Fruit fly (Drosophila melanogaster) whole organism, embryonic: Measurements from ENCODE around the gene Abl.

Experiments
- BEAF-32 ChIP-seq: fragments of 200-800 bp; sonication (Bioruptor generic); optimal IDR thresholded peaks from 3 replicates; lab custom pipeline; 2017; ENCODE audit warnings: missing biosample characterization, missing genetic modification characterization, mild to moderate bottlenecking, moderate library complexity, missing genetic modification reagents
- Blimp-1 ChIP-seq: fragments of 200-800 bp; sonication (Bioruptor generic); optimal IDR thresholded peaks from 3 replicates; lab custom pipeline; 2018; ENCODE audit warnings: missing biosample characterization, missing genetic modification characterization, mild to moderate bottlenecking, moderate library complexity, missing genetic modification reagents
- C15 ChIP-seq: fragments of 200-800 bp; sonication (Bioruptor generic); IDR thresholded peaks from 3 replicates; pipeline ENCODE4 v1.3.6; 2022; ENCODE audit warnings: missing biosample characterization, missing genetic modification characterization
- CG11398 ChIP-seq: fragments of 200-800 bp; sonication (Bioruptor generic); optimal IDR thresholded peaks from 2 replicates; lab custom pipeline; 2016; ENCODE audit warnings: missing biosample characterization, missing genetic modification characterization
- CG11696 ChIP-seq: fragments of 200-800 bp; sonication (Bioruptor generic); IDR thresholded peaks from 2 replicates; pipeline ENCODE4 v1.3.6; 2022; ENCODE audit warnings: missing biosample characterization, missing genetic modification characterization
- CG12236 ChIP-seq: fragments of 200-800 bp; sonication (Bioruptor generic); optimal IDR thresholded peaks from 2 replicates; lab custom pipeline; 2016; ENCODE audit warnings: missing biosample characterization, missing genetic modification characterization
- CG13424 ChIP-seq: fragments of 200-800 bp; sonication (Bioruptor generic); optimal IDR thresholded peaks from 2 replicates; lab custom pipeline; 2019; ENCODE audit warnings: missing biosample characterization, mild to moderate bottlenecking, missing genetic modification characterization, moderate library complexity
- CG14441 ChIP-seq: fragments of 200-800 bp; sonication (Bioruptor generic); IDR thresholded peaks from 2 replicates; pipeline ENCODE4 v1.3.6; 2022; ENCODE audit warnings: missing biosample characterization, missing genetic modification characterization
- CG14965 ChIP-seq: fragments of 200-800 bp; sonication (Bioruptor generic); optimal IDR thresholded peaks from 2 replicates; lab custom pipeline; 2016; ENCODE audit warnings: missing biosample characterization, missing genetic modification characterization, borderline replicate concordance
- CG15514 ChIP-seq: fragments of 200-800 bp; sonication (Bioruptor generic); optimal IDR thresholded peaks from 3 replicates; lab custom pipeline; 2017; ENCODE audit warnings: missing biosample characterization, missing genetic modification characterization, mild to moderate bottlenecking, moderate library complexity, missing genetic modification reagents
- CG1603 ChIP-seq: fragments of 200-800 bp; sonication (Bioruptor generic); optimal IDR thresholded peaks from 2 replicates; lab custom pipeline; 2019; ENCODE audit warnings: missing biosample characterization, mild to moderate bottlenecking, missing genetic modification characterization, moderate library complexity
- CG17361 ChIP-seq: fragments of 200-800 bp; sonication (Bioruptor generic); IDR thresholded peaks from 3 replicates; pipeline ENCODE4 v1.3.6; 2022; ENCODE audit warnings: missing biosample characterization, missing genetic modification characterization
- CG17385 ChIP-seq: fragments of 200-800 bp; sonication (Bioruptor generic); optimal IDR thresholded peaks from 3 replicates; lab custom pipeline; 2018; ENCODE audit warnings: missing biosample characterization, mild to moderate bottlenecking, missing genetic modification characterization
- CG1792 ChIP-seq: fragments of 200-800 bp; sonication (Bioruptor generic); optimal IDR thresholded peaks from 2 replicates; lab custom pipeline; 2016; ENCODE audit warnings: missing biosample characterization, missing genetic modification characterization
- CG18476 ChIP-seq: fragments of 200-800 bp; sonication (Bioruptor generic); optimal IDR thresholded peaks from 2 replicates; lab custom pipeline; 2016; ENCODE audit warnings: missing biosample characterization, mild to moderate bottlenecking, missing genetic modification characterization
- CG2120 ChIP-seq: fragments of 200-800 bp; sonication (Bioruptor generic); optimal IDR thresholded peaks from 3 replicates; lab custom pipeline; 2016; ENCODE audit warnings: missing biosample characterization, missing genetic modification characterization
- CG30431 ChIP-seq: fragments of 200-800 bp; sonication (Bioruptor generic); optimal IDR thresholded peaks from 2 replicates; lab custom pipeline; 2017; ENCODE audit warnings: missing biosample characterization, missing genetic modification characterization
- CG31388 ChIP-seq: fragments of 200-800 bp; sonication (Bioruptor generic); optimal IDR thresholded peaks from 2 replicates; lab custom pipeline; 2016; ENCODE audit warnings: missing biosample characterization, missing genetic modification characterization
- CG32767 ChIP-seq: fragments of 200-800 bp; sonication (Bioruptor generic); IDR thresholded peaks from 2 replicates; pipeline ENCODE4 v1.3.6; 2022; ENCODE audit warnings: missing biosample characterization, missing genetic modification characterization
- CG3281 ChIP-seq: fragments of 200-800 bp; sonication (Bioruptor generic); optimal IDR thresholded peaks from 3 replicates; lab custom pipeline; 2017; ENCODE audit warnings: missing biosample characterization, mild to moderate bottlenecking, missing genetic modification characterization
- CG4282 ChIP-seq: fragments of 200-800 bp; sonication (Bioruptor generic); optimal IDR thresholded peaks from 2 replicates; lab custom pipeline; 2016; ENCODE audit warnings: missing biosample characterization, missing genetic modification characterization
- CG7839 ChIP-seq: fragments of 200-800 bp; sonication (Bioruptor generic); optimal IDR thresholded peaks from 3 replicates; lab custom pipeline; 2018; ENCODE audit warnings: missing biosample characterization, mild to moderate bottlenecking, missing genetic modification characterization, moderate library complexity
- CG7928 ChIP-seq: fragments of 200-800 bp; sonication (Bioruptor generic); optimal IDR thresholded peaks from 2 replicates; lab custom pipeline; 2017; ENCODE audit warnings: missing biosample characterization, mild to moderate bottlenecking, missing genetic modification characterization
- CG7987 ChIP-seq: fragments of 200-800 bp; sonication (Bioruptor generic); optimal IDR thresholded peaks from 2 replicates; lab custom pipeline; 2018; ENCODE audit warnings: missing biosample characterization, mild to moderate bottlenecking, missing genetic modification characterization, moderate library complexity
- D19B ChIP-seq: fragments of 200-800 bp; sonication (Bioruptor generic); optimal IDR thresholded peaks from 2 replicates; lab custom pipeline; 2017; ENCODE audit warnings: missing biosample characterization, mild to moderate bottlenecking, missing genetic modification characterization
- Drgx ChIP-seq: fragments of 200-800 bp; sonication (Bioruptor generic); IDR thresholded peaks from 2 replicates; pipeline ENCODE4 v1.3.6; 2022; ENCODE audit warnings: missing biosample characterization, missing genetic modification characterization
- Max ChIP-seq: fragments of 200-800 bp; sonication (Bioruptor generic); optimal IDR thresholded peaks from 2 replicates; lab custom pipeline; 2016; ENCODE audit warnings: missing biosample characterization, mild to moderate bottlenecking, missing genetic modification characterization
- NK7.1 ChIP-seq: fragments of 200-800 bp; sonication (Bioruptor generic); optimal IDR thresholded peaks from 3 replicates; lab custom pipeline; 2016; ENCODE audit warnings: missing biosample characterization, missing genetic modification characterization
- PHDP ChIP-seq: fragments of 200-800 bp; sonication (Bioruptor generic); optimal IDR thresholded peaks from 3 replicates; lab custom pipeline; 2018; ENCODE audit warnings: missing biosample characterization, mild to moderate bottlenecking, missing genetic modification characterization, moderate library complexity
- Ptx1 ChIP-seq: fragments of 200-800 bp; sonication (Bioruptor generic); IDR thresholded peaks from 2 replicates; pipeline ENCODE4 v1.3.6; 2022; ENCODE audit warnings: missing biosample characterization, missing genetic modification characterization
- Spps ChIP-seq: fragments of 200-800 bp; sonication (Bioruptor generic); optimal IDR thresholded peaks from 2 replicates; lab custom pipeline; 2018; ENCODE audit warnings: missing biosample characterization, mild to moderate bottlenecking, missing genetic modification characterization
- Usf ChIP-seq: fragments of 200-800 bp; sonication (Bioruptor generic); optimal IDR thresholded peaks from 2 replicates; lab custom pipeline; 2017; ENCODE audit warnings: missing genotype, missing biosample characterization, missing genetic modification characterization
- amos ChIP-seq: fragments of 200-800 bp; sonication (Bioruptor generic); IDR thresholded peaks from 2 replicates; pipeline ENCODE4 v1.3.6; 2022; ENCODE audit warnings: missing biosample characterization, missing genetic modification characterization; ENCODE audit not compliant: partially characterized antibody
- ara ChIP-seq: fragments of 200-800 bp; sonication (Bioruptor generic); IDR thresholded peaks from 2 replicates; pipeline ENCODE4 v1.3.6; 2022; ENCODE audit warnings: missing biosample characterization, missing genetic modification characterization
- cas ChIP-seq: fragments of 200-800 bp; sonication (Bioruptor generic); IDR thresholded peaks from 2 replicates; pipeline ENCODE4 v1.3.6; 2022; ENCODE audit warnings: missing biosample characterization, missing genetic modification characterization
- cato ChIP-seq: fragments of 200-800 bp; sonication (Bioruptor generic); optimal IDR thresholded peaks from 2 replicates; lab custom pipeline; 2016; ENCODE audit warnings: missing biosample characterization, missing genetic modification characterization, borderline replicate concordance
- dan ChIP-seq: fragments of 200-800 bp; sonication (Bioruptor generic); IDR thresholded peaks from 2 replicates; pipeline ENCODE4 v1.3.6; 2022; ENCODE audit warnings: missing biosample characterization, missing genetic modification characterization
- dysf ChIP-seq: fragments of 200-800 bp; sonication (Bioruptor generic); IDR thresholded peaks from 3 replicates; pipeline ENCODE4 v1.3.6; 2022; ENCODE audit warnings: missing biosample characterization, missing genetic modification characterization
- emc ChIP-seq: fragments of 200-800 bp; sonication (Bioruptor generic); optimal IDR thresholded peaks from 2 replicates; lab custom pipeline; 2016; ENCODE audit warnings: missing biosample characterization, missing genetic modification characterization
- eyg ChIP-seq: fragments of 200-800 bp; sonication (Bioruptor generic); optimal IDR thresholded peaks from 3 replicates; lab custom pipeline; 2016; ENCODE audit warnings: missing biosample characterization, missing genetic modification characterization
- fru ChIP-seq: fragments of >200 bp; optimal IDR thresholded peaks from 2 replicates; lab custom pipeline; 2017
- fu2 ChIP-seq: fragments of 200-800 bp; sonication (Bioruptor generic); optimal IDR thresholded peaks from 2 replicates; lab custom pipeline; 2016; ENCODE audit warnings: missing biosample characterization, missing genetic modification characterization
- grau ChIP-seq: fragments of 200-800 bp; optimal IDR thresholded peaks from 3 replicates; lab custom pipeline; 2019; ENCODE audit warnings: missing biosample characterization, mild to moderate bottlenecking, missing genetic modification characterization, moderate library complexity
- ken ChIP-seq: fragments of 200-800 bp; sonication (Bioruptor generic); IDR thresholded peaks from 3 replicates; pipeline ENCODE4 v1.3.6; 2022; ENCODE audit warnings: missing biosample characterization, missing genetic modification characterization
- kni ChIP-seq: fragments of 200-800 bp; sonication (Bioruptor generic); optimal IDR thresholded peaks from 3 replicates; lab custom pipeline; 2017; ENCODE audit warnings: mild to moderate bottlenecking, missing biosample characterization, missing genetic modification reagents, missing genetic modification characterization
- nerfin-1 ChIP-seq: fragments of 200-800 bp; sonication (Bioruptor generic); optimal IDR thresholded peaks from 3 replicates; lab custom pipeline; 2019; ENCODE audit warnings: missing biosample characterization, mild to moderate bottlenecking, missing genetic modification characterization, moderate library complexity
- odd ChIP-seq: fragments of 200-800 bp; sonication (Bioruptor generic); optimal IDR thresholded peaks from 2 replicates; lab custom pipeline; 2017; ENCODE audit warnings: missing biosample characterization, mild to moderate bottlenecking, missing genetic modification characterization
- pfk ChIP-seq: fragments of 200-800 bp; sonication (Bioruptor generic); optimal IDR thresholded peaks from 2 replicates; lab custom pipeline; 2018; ENCODE audit warnings: missing biosample characterization, mild to moderate bottlenecking, missing genetic modification characterization, moderate library complexity
- ro ChIP-seq: fragments of 200-800 bp; sonication (Bioruptor generic); IDR thresholded peaks from 2 replicates; pipeline ENCODE4 v1.3.6; 2022; ENCODE audit warnings: missing biosample characterization, missing genetic modification characterization
- sd ChIP-seq: fragments of 200-800 bp; sonication (Bioruptor generic); optimal IDR thresholded peaks from 3 replicates; lab custom pipeline; 2018; ENCODE audit warnings: missing biosample characterization, mild to moderate bottlenecking, missing genetic modification characterization, moderate library complexity
- slou ChIP-seq: fragments of 200-800 bp; sonication (Bioruptor generic); optimal IDR thresholded peaks from 3 replicates; lab custom pipeline; 2016; ENCODE audit warnings: missing biosample characterization, missing genetic modification characterization
- zf30C ChIP-seq: fragments of 200-800 bp; sonication (Bioruptor generic); optimal IDR thresholded peaks from 3 replicates; lab custom pipeline; 2018; ENCODE audit warnings: missing biosample characterization, mild to moderate bottlenecking, missing genetic modification characterization

The Abl gene

DNA sequence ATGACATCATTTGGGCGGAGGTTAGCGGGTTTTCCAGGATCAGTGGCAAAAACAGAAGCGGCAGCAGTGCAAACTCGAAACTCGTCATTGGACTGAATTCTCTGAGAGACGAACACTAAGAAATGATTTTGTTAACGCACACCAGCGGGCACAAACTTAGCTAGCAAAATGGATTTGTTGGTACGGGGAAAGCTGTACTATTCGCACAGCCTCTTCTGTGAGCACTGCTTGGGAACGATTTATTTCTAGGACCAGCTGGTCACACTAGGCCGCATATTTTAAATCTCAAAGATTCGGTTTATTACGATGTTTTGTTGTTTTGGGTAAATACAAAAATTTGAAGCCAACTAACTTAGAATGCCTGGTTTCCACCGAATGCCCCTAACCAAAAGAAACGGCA lies 38.6 kb downstream of the Abl start, which contains the start of gene CG4098 (continued):
- TF ChIP-seq CG4282 (peak; percentile 33), CG31388 (GFP tag; lab: Kevin White, UChicago) (no peak), Usf (no peak), cato (GFP tag; lab: Kevin White, UChicago) (no peak), slou (GFP tag; lab: Kevin White, UChicago) (no peak), CG7928 (peak; percentile 35), Drgx (GFP tag; lab: Robert Waterston, UW) (peak; percentile 81), CG12236 (no peak), CG2120 (GFP tag; lab: Kevin White, UChicago) (peak; percentile 84), Blimp-1 (GFP tag; lab: Kevin White, UChicago) (peak; percentile 12), cas (GFP tag; lab: Robert Waterston, UW) (peak; percentile 31; the same call in 1 of the 2 replicates), ara (GFP tag; lab: Robert Waterston, UW) (no peak; the same call in 1 of the 2 replicates), CG3281 (peak; percentile 27), CG14965 (GFP tag; lab: Kevin White, UChicago) (no peak), Max (GFP tag; lab: Kevin White, UChicago) (no peak), nerfin-1 (tag; lab: Kevin White, UChicago) (no peak), fru (lab: Kevin White, UChicago) (no peak), CG14441 (peak; percentile 69), ken (GFP tag; lab: Robert Waterston, UW) (peak; percentile 83), CG7839 (tag; lab: Kevin White, UChicago) (peak; percentile 44), CG7987 (GFP tag; lab: Kevin White, UChicago) (peak; percentile 29), CG17361 (GFP tag; lab: Robert Waterston, UW) (no peak), amos (GFP tag; lab: Robert Waterston, UW) (no peak; the same call in 1 of the 2 replicates), dysf (GFP tag; lab: Robert Waterston, UW) (peak; percentile 70), grau (peak; percentile 59), odd (no peak), PHDP (peak; percentile 20), BEAF-32 (GFP tag; lab: Kevin White, UChicago) (peak; percentile 48), fu2 (peak; percentile 56), CG32767 (peak; percentile 52; the same call in 1 of the 2 replicates), CG1792 (GFP tag; lab: Kevin White, UChicago) (peak; percentile 42), zf30C (GFP tag; lab: Kevin White, UChicago) (no peak), NK7.1 (no peak), pfk (GFP tag; lab: Kevin White, UChicago) (no peak), CG13424 (tag; lab: Kevin White, UChicago) (peak; percentile 59), D19B (no peak), CG11398 (GFP tag; lab: Kevin White, UChicago) (no peak), eyg (GFP tag; lab: Kevin White, UChicago) (peak; percentile 19), Spps (tag; lab: Kevin White, UChicago) (no peak), sd (tag; lab: Kevin White, UChicago) (peak; percentile 37), ro (GFP tag; lab: Robert Waterston, UW) (no peak), C15 (no peak), CG18476 (GFP tag; lab: Kevin White, UChicago) (no peak), Ptx1 (peak; percentile 79), kni (no peak), CG15514 (peak; percentile 67), CG11696 (peak; percentile 99), emc (GFP tag; lab: Kevin White, UChicago) (no peak), CG30431 (peak; percentile 29), CG1603 (tag; lab: Kevin White, UChicago) (peak; percentile 75), CG17385 (GFP tag; lab: Kevin White, UChicago) (peak; percentile 34), dan (GFP tag; lab: Robert Waterston, UW) (no peak)
